Worm (Caenorhabditis elegans): Measurements from ENCODE around the gene spp-8.

DNA sequence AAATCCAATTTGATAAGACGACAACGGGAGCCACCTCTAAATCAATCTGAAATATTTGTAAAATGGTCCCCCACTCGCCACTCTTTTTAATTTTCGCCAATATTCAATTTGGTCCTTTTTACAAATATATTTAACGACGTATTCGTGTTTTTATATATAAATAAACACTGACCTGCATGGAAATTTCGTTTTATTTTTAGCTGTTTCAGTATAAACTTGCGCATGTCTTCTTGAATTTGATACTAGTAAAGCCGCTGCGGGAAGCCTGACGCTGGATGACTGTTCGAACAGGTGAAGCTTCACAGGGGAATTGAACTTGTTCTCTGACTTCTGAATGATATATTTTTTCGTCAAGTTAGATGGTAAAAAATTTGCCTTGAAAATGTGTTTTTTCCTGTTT lies 33.1 kb downstream of the spp-8 start:
- TF ChIP-seq scrt-1 (GFP tag; IDR thresholded peaks at IDR 0.05) (no peak), ama-1 (optimal IDR thresholded peaks at IDR 0.05) (no peak), flt-1 (GFP tag; IDR thresholded peaks at IDR 0.05) (no peak), F13C5.2 (tag; optimal IDR thresholded peaks at IDR 0.05) (no peak), tra-4 (tag; optimal IDR thresholded peaks at IDR 0.05) (no peak), ets-7 (tag; optimal IDR thresholded peaks at IDR 0.05) (no peak), ceh-36 (tag; optimal IDR thresholded peaks at IDR 0.05) (no peak), B0310.2 (tag; optimal IDR thresholded peaks at IDR 0.05) (no peak), pes-1 (GFP tag; IDR thresholded peaks at IDR 0.05) (no peak), tbx-11 (GFP tag; IDR thresholded peaks at IDR 0.05) (no peak)
